Worm (Caenorhabditis elegans) whole organism, L4/young adult: Measurements from ENCODE around the gene F23D12.2.

Experiments used
- W03F9.2 ChIP-seq: fragments of 150-350 bp; optimal IDR thresholded peaks from 2 replicates; lab custom pipeline; 2014; ENCODE audit warnings: missing biosample characterization, missing genetic modification characterization
- dao-5 ChIP-seq: sonication (generic microtip); optimal IDR thresholded peaks from 2 replicates; lab custom pipeline; 2016; ENCODE audit warnings: missing genotype, missing genetic modification characterization, moderate library complexity, missing compliant biosample characterization
- him-1 ChIP-seq: sonication (generic microtip); optimal IDR thresholded peaks from 2 replicates; lab custom pipeline; 2016; ENCODE audit warnings: missing genotype, missing genetic modification reagents, missing genetic modification characterization, missing compliant biosample characterization

- no peak for TF ChIP-seq dao-5 (tag; lab: Kevin White, UChicago)
- no peak for TF ChIP-seq him-1
- no peak for TF ChIP-seq W03F9.2 (tag; lab: Kevin White, UChicago)
Observed at ce11 chrX:14423105-14423504, 1.7 kb upstream of the F23D12.2 start, which contains the start of gene fipr-3.
